Fruit fly (Drosophila melanogaster) whole organism, embryonic: ENCODE results near the gene Rcd5.

ENCODE experiments used
- Abd-B ChIP-seq: fragments of 200-800 bp; sonication (Bioruptor generic); optimal IDR thresholded peaks from 2 replicates; lab custom pipeline; 2018; ENCODE audit warnings: missing biosample characterization, mild to moderate bottlenecking, missing genetic modification characterization, moderate library complexity
- Blimp-1 ChIP-seq: fragments of 200-800 bp; sonication (Bioruptor generic); optimal IDR thresholded peaks from 3 replicates; lab custom pipeline; 2018; ENCODE audit warnings: missing biosample characterization, missing genetic modification characterization, mild to moderate bottlenecking, moderate library complexity, missing genetic modification reagents
- CG10959 ChIP-seq: fragments of 200-800 bp; sonication (Bioruptor generic); IDR thresholded peaks from 2 replicates; pipeline ENCODE4 v1.3.6; 2022; ENCODE audit warnings: missing biosample characterization, missing genetic modification characterization
- CG11247 ChIP-seq: fragments of 200-800 bp; sonication (Bioruptor generic); IDR thresholded peaks from 2 replicates; pipeline ENCODE4 v1.3.6; 2022; ENCODE audit warnings: missing biosample characterization, missing genetic modification characterization
- CG1603 ChIP-seq: fragments of 200-800 bp; sonication (Bioruptor generic); optimal IDR thresholded peaks from 2 replicates; lab custom pipeline; 2019; ENCODE audit warnings: missing biosample characterization, mild to moderate bottlenecking, missing genetic modification characterization, moderate library complexity
- CG16779 ChIP-seq: fragments of 200-800 bp; sonication (Bioruptor generic); IDR thresholded peaks from 2 replicates; pipeline ENCODE4 v1.3.6; 2022; ENCODE audit warnings: missing biosample characterization, missing genetic modification characterization
- CG16815 ChIP-seq: fragments of 200-800 bp; sonication (Bioruptor generic); optimal IDR thresholded peaks from 3 replicates; lab custom pipeline; 2017; ENCODE audit warnings: missing biosample characterization, mild to moderate bottlenecking, missing genetic modification characterization
- CG17361 ChIP-seq: fragments of 200-800 bp; sonication (Bioruptor generic); IDR thresholded peaks from 3 replicates; pipeline ENCODE4 v1.3.6; 2022; ENCODE audit warnings: missing biosample characterization, missing genetic modification characterization
- CG17802 ChIP-seq: fragments of 200-800 bp; sonication (Bioruptor generic); optimal IDR thresholded peaks from 2 replicates; lab custom pipeline; 2018; ENCODE audit warnings: missing biosample characterization, mild to moderate bottlenecking, missing genetic modification characterization, moderate library complexity
- CG18262 ChIP-seq: fragments of 200-800 bp; optimal IDR thresholded peaks from 3 replicates; lab custom pipeline; 2019; ENCODE audit warnings: missing biosample characterization, mild to moderate bottlenecking, missing genetic modification characterization, moderate library complexity
- CG2712 ChIP-seq: fragments of 200-800 bp; optimal IDR thresholded peaks from 3 replicates; lab custom pipeline; 2019; ENCODE audit warnings: missing biosample characterization, mild to moderate bottlenecking, missing genetic modification characterization, moderate library complexity
- CG33557 ChIP-seq: fragments of 200-800 bp; sonication (Bioruptor generic); optimal IDR thresholded peaks from 2 replicates; lab custom pipeline; 2019; ENCODE audit warnings: missing biosample characterization, mild to moderate bottlenecking, missing genetic modification characterization, moderate library complexity
- CG34224 ChIP-seq: fragments of 200-800 bp; sonication (Bioruptor generic); IDR thresholded peaks from 3 replicates; pipeline ENCODE4 v1.3.6; 2022; ENCODE audit warnings: missing biosample characterization, missing genetic modification characterization; ENCODE audit not compliant: partially characterized antibody
- CG3726 ChIP-seq: fragments of 200-800 bp; sonication (Bioruptor generic); IDR thresholded peaks from 3 replicates; pipeline ENCODE4, ENCODE4 v1.3.6; 2022; ENCODE audit warnings: missing biosample characterization, missing genetic modification characterization
- CG3838 ChIP-seq: fragments of 200-800 bp; sonication (Bioruptor generic); optimal IDR thresholded peaks from 3 replicates; lab custom pipeline; 2016; ENCODE audit warnings: missing biosample characterization, missing genetic modification characterization
- CG4282 ChIP-seq: fragments of 200-800 bp; sonication (Bioruptor generic); optimal IDR thresholded peaks from 2 replicates; lab custom pipeline; 2016; ENCODE audit warnings: missing biosample characterization, missing genetic modification characterization
- CG4360 ChIP-seq: fragments of 200-800 bp; sonication (Bioruptor generic); IDR thresholded peaks from 2 replicates; pipeline ENCODE4 v1.3.6; 2022; ENCODE audit warnings: missing biosample characterization, missing genetic modification characterization
- CG6813 ChIP-seq: fragments of 200-800 bp; sonication (Bioruptor generic); optimal IDR thresholded peaks from 2 replicates; lab custom pipeline; 2017; ENCODE audit warnings: missing biosample characterization, missing genetic modification characterization, mild to moderate bottlenecking, moderate library complexity, missing genetic modification reagents
- CG6854 ChIP-seq: fragments of 200-800 bp; sonication (Bioruptor generic); optimal IDR thresholded peaks from 3 replicates; lab custom pipeline; 2017; ENCODE audit warnings: missing biosample characterization, mild to moderate bottlenecking, missing genetic modification characterization
- CG8478 ChIP-seq: fragments of >200 bp; optimal IDR thresholded peaks from 2 replicates; lab custom pipeline; 2018
- CG9727 ChIP-seq: fragments of 200-800 bp; sonication (Bioruptor generic); optimal IDR thresholded peaks from 3 replicates; lab custom pipeline; 2017; ENCODE audit warnings: missing biosample characterization, mild to moderate bottlenecking, missing genetic modification characterization
- Dad ChIP-seq: fragments of 200-800 bp; sonication (Bioruptor generic); optimal IDR thresholded peaks from 3 replicates; lab custom pipeline; 2016; ENCODE audit warnings: missing biosample characterization, missing genetic modification characterization
- Drgx ChIP-seq: fragments of 200-800 bp; sonication (Bioruptor generic); IDR thresholded peaks from 2 replicates; pipeline ENCODE4 v1.3.6; 2022; ENCODE audit warnings: missing biosample characterization, missing genetic modification characterization
- E2f2 ChIP-seq: fragments of 200-800 bp; sonication (Bioruptor generic); IDR thresholded peaks from 2 replicates; pipeline ENCODE4 v1.3.6; 2022; ENCODE audit warnings: missing biosample characterization, missing genetic modification characterization
- Ets65A ChIP-seq: fragments of 200-800 bp; sonication (Bioruptor generic); peaks from one replicate; lab custom pipeline; 2016; ENCODE audit warnings: missing biosample characterization, missing genetic modification characterization
- Gug ChIP-seq: fragments of 200-800 bp; sonication (Bioruptor generic); IDR thresholded peaks from 4 replicates; pipeline ENCODE4 v1.3.6; 2022; ENCODE audit warnings: missing biosample characterization, missing genetic modification characterization
- HLH4C ChIP-seq: fragments of 200-800 bp; sonication (Bioruptor generic); IDR thresholded peaks from 3 replicates; pipeline ENCODE4 v1.3.6; 2022; ENCODE audit warnings: missing biosample characterization, missing genetic modification characterization; ENCODE audit not compliant: partially characterized antibody
- Hr39 ChIP-seq: fragments of >200 bp; optimal IDR thresholded peaks from 2 replicates; lab custom pipeline; 2017
- MBD-R2 ChIP-seq: fragments of 200-800 bp; sonication (Bioruptor generic); IDR thresholded peaks from 2 replicates; pipeline ENCODE4 v1.3.6; 2022; ENCODE audit warnings: missing biosample characterization, missing genetic modification characterization
- MTF-1 ChIP-seq: fragments of 200-800 bp; sonication (Bioruptor generic); optimal IDR thresholded peaks from 2 replicates; lab custom pipeline; 2018; ENCODE audit warnings: missing biosample characterization, mild to moderate bottlenecking, missing genetic modification characterization, borderline replicate concordance
- Meics ChIP-seq: fragments of 200-800 bp; sonication (Bioruptor generic); optimal IDR thresholded peaks from 2 replicates; lab custom pipeline; 2017; ENCODE audit warnings: missing biosample characterization, mild to moderate bottlenecking, missing genetic modification characterization
- Six4 ChIP-seq: fragments of 200-800 bp; sonication (Bioruptor generic); optimal IDR thresholded peaks from 2 replicates; lab custom pipeline; 2016; ENCODE audit warnings: missing biosample characterization, missing genetic modification characterization
- ac ChIP-seq: fragments of 200-800 bp; sonication (Bioruptor generic); optimal IDR thresholded peaks from 3 replicates; lab custom pipeline; 2017; ENCODE audit warnings: missing biosample characterization, mild to moderate bottlenecking, missing genetic modification characterization
- btn ChIP-seq: fragments of 200-800 bp; sonication (Bioruptor generic); optimal IDR thresholded peaks from 2 replicates; lab custom pipeline; 2016; ENCODE audit warnings: missing biosample characterization, missing genetic modification characterization
- dysf ChIP-seq: fragments of 200-800 bp; sonication (Bioruptor generic); IDR thresholded peaks from 3 replicates; pipeline ENCODE4 v1.3.6; 2022; ENCODE audit warnings: missing biosample characterization, missing genetic modification characterization
- eve ChIP-seq, 2 experiments: fragments of >200 bp; optimal IDR thresholded peaks; 2 replicates each; lab custom pipeline; 2017; ENCODE audit warnings: missing biosample characterization in 2 of 2, missing genetic modification characterization in 2 of 2
- gce ChIP-seq: fragments of 200-800 bp; sonication (Bioruptor generic); IDR thresholded peaks from 3 replicates; pipeline ENCODE4 v1.3.6; 2022; ENCODE audit warnings: missing biosample characterization, missing genetic modification characterization
- hb ChIP-seq: fragments of 200-800 bp; sonication (Bioruptor generic); IDR thresholded peaks from 3 replicates; pipeline ENCODE4 v1.3.6; 2022; ENCODE audit warnings: missing biosample characterization, missing genetic modification characterization; ENCODE audit not compliant: partially characterized antibody
- mirr ChIP-seq: fragments of 200-800 bp; sonication (Bioruptor generic); optimal IDR thresholded peaks from 3 replicates; lab custom pipeline; 2018; ENCODE audit warnings: missing biosample characterization, mild to moderate bottlenecking, missing genetic modification characterization
- onecut ChIP-seq: fragments of 200-800 bp; sonication (Bioruptor generic); IDR thresholded peaks from 2 replicates; pipeline ENCODE4 v1.3.6; 2022; ENCODE audit warnings: missing biosample characterization, missing genetic modification characterization
- peb ChIP-seq: fragments of 200-800 bp; sonication (Bioruptor generic); IDR thresholded peaks from 2 replicates; pipeline ENCODE4 v1.3.6; 2022; ENCODE audit warnings: missing biosample characterization, missing genetic modification characterization
- pnt ChIP-seq: fragments of 200-800 bp; sonication (Bioruptor generic); optimal IDR thresholded peaks from 3 replicates; lab custom pipeline; 2016; ENCODE audit warnings: missing biosample characterization, missing genetic modification characterization
- psq ChIP-seq: fragments of 200-800 bp; sonication (Bioruptor generic); optimal IDR thresholded peaks from 2 replicates; lab custom pipeline; 2017; ENCODE audit warnings: missing biosample characterization, missing genetic modification characterization
- row ChIP-seq: fragments of 200-800 bp; sonication (Bioruptor generic); IDR thresholded peaks from 3 replicates; pipeline ENCODE4 v1.3.6; 2022; ENCODE audit warnings: missing biosample characterization, missing genetic modification characterization
- sens-2 ChIP-seq: fragments of 200-800 bp; sonication (Bioruptor generic); IDR thresholded peaks from 2 replicates; pipeline ENCODE4 v1.3.6; 2022; ENCODE audit warnings: missing biosample characterization, missing genetic modification characterization
- shn ChIP-seq: fragments of 200-800 bp; sonication (Bioruptor generic); optimal IDR thresholded peaks from 3 replicates; lab custom pipeline; 2016; ENCODE audit warnings: missing biosample characterization, missing genetic modification characterization
- tio ChIP-seq: fragments of 200-800 bp; sonication (Bioruptor generic); optimal IDR thresholded peaks from 2 replicates; lab custom pipeline; 2017; ENCODE audit warnings: missing biosample characterization, missing genetic modification characterization, inconsistent platforms
- tna ChIP-seq: fragments of 200-800 bp; sonication (Bioruptor generic); IDR thresholded peaks from 2 replicates; pipeline ENCODE4 v1.3.6; 2022; ENCODE audit warnings: missing biosample characterization, missing genetic modification characterization; ENCODE audit not compliant: partially characterized antibody
- toy ChIP-seq: fragments of 200-800 bp; sonication (Bioruptor generic); IDR thresholded peaks from 2 replicates; pipeline ENCODE4 v1.3.6; 2022; ENCODE audit warnings: missing biosample characterization, missing genetic modification characterization
- tx ChIP-seq: fragments of 200-800 bp; sonication (Bioruptor generic); optimal IDR thresholded peaks from 2 replicates; lab custom pipeline; 2016; ENCODE audit warnings: missing biosample characterization, missing genetic modification characterization
- zen ChIP-seq: fragments of 200-800 bp; sonication (Bioruptor generic); optimal IDR thresholded peaks from 3 replicates; lab custom pipeline; 2018; ENCODE audit warnings: missing biosample characterization, mild to moderate bottlenecking, missing genetic modification characterization, moderate library complexity

Rcd5 gene

dm6 chr3L:4070221-4070995 lies 30.1 kb downstream of the Rcd5 start (continued):
- TF ChIP-seq ac (GFP tag; lab: Kevin White, UChicago) (peak; percentile 4), hb (GFP tag; lab: Robert Waterston, UW) (no peak), CG1603 (tag; lab: Kevin White, UChicago) (peak; percentile 93), Gug (GFP tag; lab: Robert Waterston, UW) (peak; percentile 92), tna (no peak), eve (GFP tag; optimal IDR thresholded peaks at IDR 0.05; lab: Kevin White, UChicago) (peak in 1 of 2 experiments; percentile 36), mirr (GFP tag; lab: Kevin White, UChicago) (peak; percentile 25), CG10959 (peak; percentile 73), psq (GFP tag; lab: Kevin White, UChicago) (peak; percentile 41), gce (GFP tag; lab: Robert Waterston, UW) (peak; percentile 90), Blimp-1 (GFP tag; lab: Kevin White, UChicago) (peak; percentile 76), tio (GFP tag; lab: Kevin White, UChicago) (peak; percentile 73), CG18262 (tag; lab: Kevin White, UChicago) (peak; percentile 56), sens-2 (GFP tag; lab: Robert Waterston, UW) (peak; percentile 88), onecut (GFP tag; lab: Robert Waterston, UW) (peak; percentile 75), Abd-B (GFP tag; lab: Kevin White, UChicago) (peak; percentile 89), Dad (peak; percentile 76), CG6854 (GFP tag; lab: Kevin White, UChicago) (peak; percentile 60), MBD-R2 (GFP tag; lab: Robert Waterston, UW) (peak; percentile 73), CG9727 (GFP tag; lab: Kevin White, UChicago) (peak; percentile 84), CG16815 (GFP tag; lab: Kevin White, UChicago) (peak; percentile 81), CG17361 (peak; percentile 75), CG4282 (peak; percentile 84), CG17802 (tag; lab: Kevin White, UChicago) (peak; percentile 70), dysf (GFP tag; lab: Robert Waterston, UW) (peak; percentile 96), tx (peak; percentile 85), shn (GFP tag; lab: Kevin White, UChicago) (peak; percentile 90), Hr39 (no peak), MTF-1 (GFP tag; lab: Kevin White, UChicago) (peak; percentile 73), HLH4C (GFP tag; lab: Robert Waterston, UW) (no peak), E2f2 (GFP tag; lab: Robert Waterston, UW) (peak; percentile 69), Ets65A (GFP tag; lab: Kevin White, UChicago) (peak; percentile 99), Meics (GFP tag; lab: Kevin White, UChicago) (peak; percentile 85), btn (peak; percentile 75), CG8478 (lab: Kevin White, UChicago) (no peak), CG34224 (GFP tag; lab: Robert Waterston, UW) (no peak), Six4 (GFP tag; lab: Kevin White, UChicago) (peak; percentile 63), zen (tag; lab: Kevin White, UChicago) (peak; percentile 45), CG6813 (GFP tag; lab: Kevin White, UChicago) (peak; percentile 70), peb (GFP tag; lab: Robert Waterston, UW) (peak; percentile 87), CG3726 (GFP tag; lab: Robert Waterston, UW) (peak; percentile 89), CG2712 (tag; lab: Kevin White, UChicago) (no peak), CG3838 (GFP tag; lab: Kevin White, UChicago) (peak; percentile 36), toy (peak; percentile 82), Drgx (GFP tag; lab: Robert Waterston, UW) (peak; percentile 99), CG33557 (GFP tag; lab: Kevin White, UChicago) (no peak), row (GFP tag; lab: Robert Waterston, UW) (peak; percentile 96), CG16779 (GFP tag; lab: Robert Waterston, UW) (peak; percentile 71), CG11247 (GFP tag; lab: Robert Waterston, UW) (peak; percentile 93), pnt (GFP tag; lab: Kevin White, UChicago) (peak; percentile 84), CG4360 (GFP tag; lab: Robert Waterston, UW) (peak; percentile 56)
